Fruit fly (Drosophila melanogaster) whole organism, embryonic: ENCODE measurements around the gene heix.

Experiments used
- Awh ChIP-seq: fragments of 200-800 bp; sonication (Bioruptor generic); IDR thresholded peaks from 2 replicates; pipeline ENCODE4, ENCODE4 v1.3.6; 2022; ENCODE audit warnings: missing biosample characterization, missing genetic modification characterization
- C15 ChIP-seq: fragments of 200-800 bp; sonication (Bioruptor generic); IDR thresholded peaks from 3 replicates; pipeline ENCODE4 v1.3.6; 2022; ENCODE audit warnings: missing biosample characterization, missing genetic modification characterization
- CG10274 ChIP-seq: fragments of 200-800 bp; sonication (Bioruptor generic); optimal IDR thresholded peaks from 3 replicates; lab custom pipeline; 2017; ENCODE audit warnings: missing biosample characterization, mild to moderate bottlenecking, missing genetic modification characterization
- CG10979 ChIP-seq: fragments of 200-800 bp; sonication (Bioruptor generic); optimal IDR thresholded peaks from 2 replicates; lab custom pipeline; 2018; ENCODE audit warnings: missing biosample characterization, mild to moderate bottlenecking, missing genetic modification characterization, moderate library complexity
- CG12659 ChIP-seq: fragments of 200-800 bp; sonication (Bioruptor generic); optimal IDR thresholded peaks from 3 replicates; lab custom pipeline; 2017; ENCODE audit warnings: mild to moderate bottlenecking, missing biosample characterization, missing genetic modification reagents, missing genetic modification characterization
- CG13424 ChIP-seq: fragments of 200-800 bp; sonication (Bioruptor generic); optimal IDR thresholded peaks from 2 replicates; lab custom pipeline; 2019; ENCODE audit warnings: missing biosample characterization, mild to moderate bottlenecking, missing genetic modification characterization, moderate library complexity
- CG2889 ChIP-seq: fragments of 200-800 bp; sonication (Bioruptor generic); IDR thresholded peaks from 3 replicates; pipeline ENCODE4 v1.3.6; 2022; ENCODE audit warnings: missing biosample characterization, missing genetic modification characterization
- CG31365 ChIP-seq: fragments of 200-800 bp; sonication (Bioruptor generic); optimal IDR thresholded peaks from 2 replicates; lab custom pipeline; 2018; ENCODE audit warnings: missing biosample characterization, mild to moderate bottlenecking, missing genetic modification characterization
- CG34376 ChIP-seq: fragments of 200-800 bp; sonication (Bioruptor generic); optimal IDR thresholded peaks from 2 replicates; lab custom pipeline; 2018; ENCODE audit warnings: missing biosample characterization, mild to moderate bottlenecking, missing genetic modification characterization
- CG3847 ChIP-seq: fragments of 200-800 bp; sonication (Bioruptor generic); IDR thresholded peaks from 2 replicates; pipeline ENCODE4 v1.3.6; 2022; ENCODE audit warnings: missing biosample characterization, missing genetic modification characterization
- CG6175 ChIP-seq: fragments of 200-800 bp; sonication (Bioruptor generic); IDR thresholded peaks from 3 replicates; pipeline ENCODE4 v1.3.6; 2022; ENCODE audit warnings: missing biosample characterization, missing genetic modification characterization
- CG9932 ChIP-seq: fragments of 200-800 bp; sonication (Bioruptor generic); IDR thresholded peaks from 2 replicates; pipeline ENCODE4 v1.3.6; 2022; ENCODE audit warnings: missing biosample characterization, missing genetic modification characterization
- Camta ChIP-seq: fragments of 200-800 bp; sonication (Bioruptor generic); optimal IDR thresholded peaks from 2 replicates; lab custom pipeline; 2016; ENCODE audit warnings: missing biosample characterization, missing genetic modification characterization
- CkIIα-i1 ChIP-seq: fragments of 200-800 bp; sonication (Bioruptor generic); IDR thresholded peaks from 2 replicates; pipeline ENCODE4 v1.3.6; 2022; ENCODE audit warnings: missing biosample characterization, missing genetic modification characterization
- D ChIP-seq, 2 experiments: fragments of 200-800 bp in 1 of 2; fragments of >200 bp in 1 of 2; sonication (Bioruptor generic) in 1 of 2; optimal IDR thresholded peaks; 2 replicates in 1 of 2; 3 replicates in 1 of 2; lab custom pipeline; 2017; ENCODE audit warnings: mild to moderate bottlenecking in 1 of 2, missing biosample characterization in 1 of 2, missing genetic modification characterization in 1 of 2, missing genetic modification reagents in 1 of 2
- D19B ChIP-seq: fragments of 200-800 bp; sonication (Bioruptor generic); optimal IDR thresholded peaks from 2 replicates; lab custom pipeline; 2017; ENCODE audit warnings: missing biosample characterization, mild to moderate bottlenecking, missing genetic modification characterization
- Ets65A ChIP-seq: fragments of 200-800 bp; sonication (Bioruptor generic); peaks from one replicate; lab custom pipeline; 2016; ENCODE audit warnings: missing biosample characterization, missing genetic modification characterization
- Hmr ChIP-seq: fragments of 200-800 bp; sonication (Bioruptor generic); optimal IDR thresholded peaks from 3 replicates; lab custom pipeline; 2017; ENCODE audit warnings: mild to moderate bottlenecking, missing biosample characterization, missing genetic modification reagents, missing genetic modification characterization
- Jarid2 ChIP-seq: fragments of 200-800 bp; sonication (Bioruptor generic); optimal IDR thresholded peaks from 3 replicates; lab custom pipeline; 2017; ENCODE audit warnings: mild to moderate bottlenecking, missing biosample characterization, missing genetic modification reagents, missing genetic modification characterization
- Lpt ChIP-seq: fragments of >200 bp; optimal IDR thresholded peaks from 2 replicates; lab custom pipeline; 2018; ENCODE audit warnings: missing biosample characterization, missing genetic modification characterization
- MBD-R2 ChIP-seq: fragments of 200-800 bp; sonication (Bioruptor generic); IDR thresholded peaks from 2 replicates; pipeline ENCODE4 v1.3.6; 2022; ENCODE audit warnings: missing biosample characterization, missing genetic modification characterization
- Mad ChIP-seq: fragments of 200-800 bp; sonication (Bioruptor generic); optimal IDR thresholded peaks from 2 replicates; lab custom pipeline; 2016; ENCODE audit warnings: missing biosample characterization, missing genetic modification characterization
- Mrtf ChIP-seq: fragments of 200-800 bp; sonication (Bioruptor generic); IDR thresholded peaks from 3 replicates; pipeline ENCODE4 v1.3.6; 2022; ENCODE audit warnings: missing biosample characterization, missing genetic modification characterization
- NC2α ChIP-seq: fragments of 200-800 bp; sonication (Bioruptor generic); optimal IDR thresholded peaks from 2 replicates; lab custom pipeline; 2016; ENCODE audit warnings: missing biosample characterization, missing genetic modification characterization
- PHDP ChIP-seq: fragments of 200-800 bp; sonication (Bioruptor generic); optimal IDR thresholded peaks from 3 replicates; lab custom pipeline; 2018; ENCODE audit warnings: missing biosample characterization, mild to moderate bottlenecking, missing genetic modification characterization, moderate library complexity
- Poxn ChIP-seq: fragments of 200-800 bp; sonication (Bioruptor generic); IDR thresholded peaks from 2 replicates; pipeline ENCODE4 v1.3.6; 2022; ENCODE audit warnings: missing biosample characterization, missing genetic modification characterization
- Ravus ChIP-seq: fragments of 200-800 bp; sonication (Bioruptor generic); IDR thresholded peaks from 2 replicates; pipeline ENCODE4 v1.3.6; 2022; ENCODE audit warnings: missing biosample characterization, missing genetic modification characterization
- Sox100B ChIP-seq: fragments of 200-800 bp; sonication (Bioruptor generic); optimal IDR thresholded peaks from 3 replicates; lab custom pipeline; 2018; ENCODE audit warnings: missing biosample characterization, mild to moderate bottlenecking, missing genetic modification characterization
- Spps ChIP-seq: fragments of 200-800 bp; sonication (Bioruptor generic); optimal IDR thresholded peaks from 2 replicates; lab custom pipeline; 2018; ENCODE audit warnings: missing biosample characterization, mild to moderate bottlenecking, missing genetic modification characterization
- Taf1 ChIP-seq: fragments of 200-800 bp; sonication (Bioruptor generic); IDR thresholded peaks from 2 replicates; pipeline ENCODE4 v1.3.6; 2022; ENCODE audit warnings: missing biosample characterization, missing genetic modification characterization
- caup ChIP-seq: fragments of 200-800 bp; sonication (Bioruptor generic); optimal IDR thresholded peaks from 3 replicates; lab custom pipeline; 2017; ENCODE audit warnings: missing biosample characterization, mild to moderate bottlenecking, missing genetic modification characterization, moderate library complexity; ENCODE audit not compliant: severe bottlenecking
- ci ChIP-seq: fragments of 200-800 bp; sonication (Bioruptor generic); IDR thresholded peaks from 3 replicates; pipeline ENCODE4 v1.3.6; 2022; ENCODE audit warnings: missing biosample characterization, missing genetic modification characterization
- dysf ChIP-seq: fragments of 200-800 bp; sonication (Bioruptor generic); IDR thresholded peaks from 3 replicates; pipeline ENCODE4 v1.3.6; 2022; ENCODE audit warnings: missing biosample characterization, missing genetic modification characterization
- ewg ChIP-seq: fragments of 200-800 bp; sonication (Bioruptor generic); optimal IDR thresholded peaks from 3 replicates; lab custom pipeline; 2017; ENCODE audit warnings: mild to moderate bottlenecking, missing biosample characterization, missing genetic modification reagents, missing genetic modification characterization
- exex ChIP-seq: fragments of 200-800 bp; sonication (Bioruptor generic); optimal IDR thresholded peaks from 4 replicates; lab custom pipeline; 2018; ENCODE audit warnings: missing biosample characterization, mild to moderate bottlenecking, missing genetic modification characterization, moderate library complexity
- fd102C ChIP-seq: fragments of 200-800 bp; sonication (Bioruptor generic); optimal IDR thresholded peaks from 2 replicates; lab custom pipeline; 2018; ENCODE audit warnings: missing biosample characterization, mild to moderate bottlenecking, missing genetic modification characterization, moderate library complexity
- fu2 ChIP-seq: fragments of 200-800 bp; sonication (Bioruptor generic); optimal IDR thresholded peaks from 2 replicates; lab custom pipeline; 2016; ENCODE audit warnings: missing biosample characterization, missing genetic modification characterization
- kah ChIP-seq: fragments of 200-800 bp; sonication (Bioruptor generic); optimal IDR thresholded peaks from 2 replicates; lab custom pipeline; 2018; ENCODE audit warnings: missing biosample characterization, mild to moderate bottlenecking, missing genetic modification characterization
- lab ChIP-seq: fragments of 200-800 bp; sonication (Bioruptor generic); optimal IDR thresholded peaks from 3 replicates; lab custom pipeline; 2017; ENCODE audit warnings: missing biosample characterization, missing genetic modification characterization, mild to moderate bottlenecking, moderate library complexity, missing genetic modification reagents
- maf-S ChIP-seq: fragments of 200-800 bp; sonication (Bioruptor generic); optimal IDR thresholded peaks from 2 replicates; lab custom pipeline; 2016; ENCODE audit warnings: missing biosample characterization, missing genetic modification characterization
- odd ChIP-seq: fragments of 200-800 bp; sonication (Bioruptor generic); optimal IDR thresholded peaks from 2 replicates; lab custom pipeline; 2017; ENCODE audit warnings: missing biosample characterization, mild to moderate bottlenecking, missing genetic modification characterization
- pan ChIP-seq, 4 experiments: fragments of >200 bp in 3 of 4; fragments of 200-800 bp in 1 of 4; sonication (Bioruptor generic) in 1 of 4; optimal IDR thresholded peaks in 3 of 4; IDR thresholded peaks in 1 of 4; 2 replicates each; pipeline versions ENCODE4 v1.3.6 to Lab custom; 2017 to 2022; ENCODE audit warnings: missing biosample characterization in 2 of 4, missing genetic modification characterization in 2 of 4, mixed read lengths in 1 of 4
- pfk ChIP-seq: fragments of 200-800 bp; sonication (Bioruptor generic); optimal IDR thresholded peaks from 2 replicates; lab custom pipeline; 2018; ENCODE audit warnings: missing biosample characterization, mild to moderate bottlenecking, missing genetic modification characterization, moderate library complexity
- sim ChIP-seq: fragments of 200-800 bp; sonication (Bioruptor generic); IDR thresholded peaks from 2 replicates; pipeline ENCODE4 v1.3.6; 2022; ENCODE audit warnings: missing biosample characterization, missing genetic modification characterization
- sqz ChIP-seq: fragments of 200-800 bp; sonication (Bioruptor generic); optimal IDR thresholded peaks from 3 replicates; lab custom pipeline; 2018; ENCODE audit warnings: missing biosample characterization, mild to moderate bottlenecking, missing genetic modification characterization
- tgo ChIP-seq: fragments of 200-800 bp; sonication (Bioruptor generic); IDR thresholded peaks from 3 replicates; pipeline ENCODE4 v1.3.6; 2022; ENCODE audit warnings: missing biosample characterization, missing genetic modification characterization
- trem ChIP-seq: fragments of 200-800 bp; optimal IDR thresholded peaks from 3 replicates; lab custom pipeline; 2019; ENCODE audit warnings: missing biosample characterization, mild to moderate bottlenecking, missing genetic modification characterization, moderate library complexity
- trh ChIP-seq: fragments of 200-800 bp; sonication (Bioruptor generic); optimal IDR thresholded peaks from 2 replicates; lab custom pipeline; 2016; ENCODE audit warnings: missing biosample characterization, missing genetic modification characterization
- usp ChIP-seq: fragments of >200 bp; optimal IDR thresholded peaks from 2 replicates; lab custom pipeline; 2017; ENCODE audit warnings: missing biosample characterization, missing genetic modification characterization

Gene heix

DNA sequence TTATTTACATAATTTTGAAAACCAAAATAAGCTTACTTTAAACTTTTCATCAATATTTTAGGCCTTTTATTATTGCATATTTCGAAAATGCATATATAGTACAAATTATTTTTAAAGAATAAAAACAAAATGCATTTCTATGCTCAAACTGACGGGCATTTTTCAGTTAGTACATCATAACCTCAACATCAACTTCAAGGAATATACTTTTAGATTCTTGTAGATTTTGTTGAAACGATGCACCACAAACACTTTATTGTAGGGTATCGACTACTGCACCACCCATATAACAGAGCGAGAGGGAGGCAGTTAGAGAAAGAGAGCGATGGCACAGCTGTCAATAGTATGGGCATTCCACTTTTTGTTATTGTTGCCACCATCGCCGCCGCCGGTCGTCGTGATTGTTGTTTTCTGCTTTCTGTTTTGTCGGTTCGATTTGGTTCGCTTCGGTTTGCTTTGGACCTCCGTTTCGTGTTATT is 19.8 kb downstream of the heix start (continued):
- TF ChIP-seq CG10979 (tag; lab: Kevin White, UChicago) (peak; percentile 95), maf-S (GFP tag; lab: Kevin White, UChicago) (peak; percentile 78), Taf1 (GFP tag; lab: Robert Waterston, UW) (0 out of 2 replicates have a peak, but pooled peaks have one; percentile 18), NC2α (GFP tag; lab: Kevin White, UChicago) (peak; percentile 72), ci (GFP tag; lab: Robert Waterston, UW) (peak; percentile 86), CG2889 (no peak), Jarid2 (peak; percentile 73), Poxn (GFP tag; lab: Robert Waterston, UW) (no peak), trem (tag; lab: Kevin White, UChicago) (peak; percentile 88), CG31365 (tag; lab: Kevin White, UChicago) (peak; percentile 51), D19B (peak; percentile 72), PHDP (tag; lab: Kevin White, UChicago) (peak; percentile 94), CG9932 (GFP tag; lab: Robert Waterston, UW) (no peak), Ravus (GFP tag; lab: Robert Waterston, UW) (no peak), Camta (GFP tag; lab: Kevin White, UChicago) (peak; percentile 94), D (optimal IDR thresholded peaks at IDR 0.05; lab: Kevin White, UChicago) (no peak), D (GFP tag; optimal IDR thresholded peaks at IDR 0.05; lab: Kevin White, UChicago) (peak; percentile 90), CG34376 (peak; percentile 6), Sox100B (peak; percentile 97), odd (GFP tag; lab: Kevin White, UChicago) (peak; percentile 92), Spps (peak; percentile 78), fu2 (peak; percentile 62), Ets65A (GFP tag; lab: Kevin White, UChicago) (peak; percentile 94), kah (GFP tag; lab: Kevin White, UChicago) (peak; percentile 84), fd102C (GFP tag; lab: Kevin White, UChicago) (no peak), Awh (GFP tag; lab: Robert Waterston, UW) (peak; percentile 68; the same call in 1 of the 2 replicates), exex (peak; percentile 41), Mad (GFP tag; lab: Kevin White, UChicago) (peak; percentile 84), ewg (GFP tag; lab: Kevin White, UChicago) (peak; percentile 90), tgo (GFP tag; lab: Robert Waterston, UW) (peak; percentile 82), sqz (GFP tag; lab: Kevin White, UChicago) (peak; percentile 86), CG13424 (tag; lab: Kevin White, UChicago) (peak; percentile 95), CG12659 (peak; percentile 94), CG10274 (GFP tag; lab: Kevin White, UChicago) (peak; percentile 99), CG6175 (GFP tag; lab: Robert Waterston, UW) (no peak), C15 (GFP tag; lab: Robert Waterston, UW) (0 out of 3 replicates have a peak, but pooled peaks have one; percentile 28), MBD-R2 (GFP tag; lab: Robert Waterston, UW) (no peak), Lpt (peak; percentile 58), caup (GFP tag; lab: Kevin White, UChicago) (peak; percentile 77), lab (GFP tag; lab: Kevin White, UChicago) (peak; percentile 84), usp (no peak), Hmr (GFP tag; lab: Kevin White, UChicago) (peak; percentile 85), sim (GFP tag; lab: Robert Waterston, UW) (peak; percentile 57; the same call in 1 of the 2 replicates), pan (optimal IDR thresholded peaks at IDR 0.05; lab: Kevin White, UChicago) (no peak), pan (GFP tag; optimal IDR thresholded peaks at IDR 0.05 in 1 of 2, IDR thresholded peaks at IDR 0.05 in 1 of 2) (peak in 1 of 2 experiments; percentile 78), Mrtf (GFP tag; lab: Robert Waterston, UW) (peak; percentile 67; the same call in 1 of the 3 replicates), dysf (GFP tag; lab: Robert Waterston, UW) (peak; percentile 88), trh (GFP tag; lab: Kevin White, UChicago) (peak; percentile 81), pfk (GFP tag; lab: Kevin White, UChicago) (peak; percentile 40), CG3847 (GFP tag; lab: Robert Waterston, UW) (peak; percentile 46; the same call in 1 of the 2 replicates), CkIIα-i1 (GFP tag; lab: Robert Waterston, UW) (no peak)
